Worm (Caenorhabditis elegans) whole organism, mixed stage, embryonic: ENCODE measurements around the gene C07D8.6.

Experiments
- bed-3 ChIP-seq: fragments of 200-800 bp; sonication (Bioruptor generic); optimal IDR thresholded peaks from 3 replicates; lab custom pipeline; 2018; ENCODE audit warnings: mild to moderate bottlenecking, missing genetic modification characterization, moderate library complexity, missing compliant biosample characterization
- blmp-1 ChIP-seq: fragments of 150-350 bp; optimal IDR thresholded peaks from 2 replicates; lab custom pipeline; 2014; ENCODE audit warnings: missing biosample characterization, missing genetic modification characterization
- ceh-39 ChIP-seq: fragments of 150-350 bp; optimal IDR thresholded peaks from 2 replicates; lab custom pipeline; 2014; ENCODE audit warnings: missing biosample characterization, missing genetic modification characterization
- ceh-43 ChIP-seq: fragments of 200-800 bp; sonication (Bioruptor generic); optimal IDR thresholded peaks from 2 replicates; lab custom pipeline; 2018; ENCODE audit warnings: mild to moderate bottlenecking, missing genetic modification characterization, moderate library complexity, missing compliant biosample characterization
- ceh-83 ChIP-seq: fragments of 200-800 bp; sonication (Bioruptor generic); optimal IDR thresholded peaks from 2 replicates; lab custom pipeline; 2018; ENCODE audit warnings: mild to moderate bottlenecking, missing genetic modification characterization, missing compliant biosample characterization
- ces-1 ChIP-seq: fragments of 150-350 bp; optimal IDR thresholded peaks from 2 replicates; lab custom pipeline; 2014; ENCODE audit warnings: missing biosample characterization, missing genetic modification reagents, missing genetic modification characterization
- cnd-1 ChIP-seq: fragments of 200-800 bp; sonication (Bioruptor generic); optimal IDR thresholded peaks from 2 replicates; lab custom pipeline; 2018; ENCODE audit warnings: mild to moderate bottlenecking, missing genetic modification characterization, missing compliant biosample characterization
- drap-1 ChIP-seq: fragments of 200-800 bp; sonication (Bioruptor generic); optimal IDR thresholded peaks from 3 replicates; lab custom pipeline; 2018; ENCODE audit warnings: mild to moderate bottlenecking, missing genetic modification characterization, missing compliant biosample characterization
- elt-1 ChIP-seq: sonication (generic microtip); optimal IDR thresholded peaks from 2 replicates; lab custom pipeline; 2017; ENCODE audit warnings: missing genetic modification characterization, mild to moderate bottlenecking, missing compliant biosample characterization, antibody characterized with exemption, moderate library complexity, borderline replicate concordance; ENCODE audit not compliant: insufficient read depth
- elt-3 ChIP-seq: fragments of 150-350 bp; optimal IDR thresholded peaks from 2 replicates; lab custom pipeline; 2014; ENCODE audit warnings: missing biosample characterization, missing genetic modification characterization
- flh-1 ChIP-seq: fragments of 200-800 bp; sonication (Bioruptor generic); optimal IDR thresholded peaks from 2 replicates; lab custom pipeline; 2018; ENCODE audit warnings: mild to moderate bottlenecking, missing genetic modification characterization, moderate library complexity, missing compliant biosample characterization
- ham-2 ChIP-seq: fragments of 200-800 bp; sonication (Bioruptor generic); optimal IDR thresholded peaks from 2 replicates; lab custom pipeline; 2018; ENCODE audit warnings: mild to moderate bottlenecking, missing genetic modification characterization, missing compliant biosample characterization
- hlh-1 ChIP-seq: fragments of 150-350 bp; optimal IDR thresholded peaks from 2 replicates; lab custom pipeline; 2014; ENCODE audit warnings: missing biosample characterization, missing genetic modification reagents, missing genetic modification characterization
- lin-32 ChIP-seq: fragments of 200-800 bp; sonication (Bioruptor generic); optimal IDR thresholded peaks from 2 replicates; lab custom pipeline; 2018; ENCODE audit warnings: mild to moderate bottlenecking, missing genetic modification characterization, missing compliant biosample characterization
- lsy-2 ChIP-seq: fragments of 150-350 bp; optimal IDR thresholded peaks from 2 replicates; lab custom pipeline; 2014; ENCODE audit warnings: missing biosample characterization, missing genetic modification characterization
- mab-5 ChIP-seq: fragments of 150-350 bp; optimal IDR thresholded peaks from 2 replicates; lab custom pipeline; 2014; ENCODE audit warnings: missing biosample characterization, missing genetic modification characterization
- mls-2 ChIP-seq: sonication (generic microtip); optimal IDR thresholded peaks from 2 replicates; lab custom pipeline; 2016; ENCODE audit warnings: mild to moderate bottlenecking, missing genetic modification characterization, moderate library complexity, missing compliant biosample characterization
- nhr-12 ChIP-seq: fragments of 150-350 bp; optimal IDR thresholded peaks from 2 replicates; lab custom pipeline; 2014; ENCODE audit warnings: missing biosample characterization, missing genetic modification characterization
- nhr-2 ChIP-seq: fragments of 150-350 bp; optimal IDR thresholded peaks from 2 replicates; lab custom pipeline; 2014; ENCODE audit warnings: missing biosample characterization, missing genetic modification characterization
- nhr-237 ChIP-seq: fragments of 150-350 bp; optimal IDR thresholded peaks from 2 replicates; lab custom pipeline; 2014; ENCODE audit warnings: missing biosample characterization, missing genetic modification characterization
- nhr-28 ChIP-seq: fragments of 150-350 bp; optimal IDR thresholded peaks from 2 replicates; lab custom pipeline; 2014; ENCODE audit warnings: missing biosample characterization, missing genetic modification characterization
- nhr-76 ChIP-seq: sonication (generic microtip); optimal IDR thresholded peaks from 2 replicates; lab custom pipeline; 2017; ENCODE audit warnings: missing biosample characterization, missing genetic modification characterization
- pha-4 ChIP-seq: fragments of 150-350 bp; optimal IDR thresholded peaks from 2 replicates; lab custom pipeline; 2018; ENCODE audit warnings: missing biosample characterization, missing genetic modification reagents, missing genetic modification characterization
- sem-2 ChIP-seq: fragments of 200-800 bp; sonication (Bioruptor generic); optimal IDR thresholded peaks from 2 replicates; lab custom pipeline; 2018; ENCODE audit warnings: mild to moderate bottlenecking, missing genetic modification characterization, missing compliant biosample characterization
- snpc-4 ChIP-seq: fragments of 150-350 bp; optimal IDR thresholded peaks from 2 replicates; lab custom pipeline; 2014; ENCODE audit warnings: missing biosample characterization, missing genetic modification characterization
- sptf-1 ChIP-seq: sonication (generic microtip); optimal IDR thresholded peaks from 2 replicates; lab custom pipeline; 2017; ENCODE audit warnings: mild to moderate bottlenecking, missing genetic modification characterization, moderate library complexity, missing compliant biosample characterization
- unc-120 ChIP-seq: sonication (generic microtip); optimal IDR thresholded peaks from 2 replicates; lab custom pipeline; 2017; ENCODE audit warnings: missing genetic modification characterization, missing compliant biosample characterization; ENCODE audit not compliant: poor library complexity, severe bottlenecking
- unc-39 ChIP-seq: fragments of 150-350 bp; optimal IDR thresholded peaks from 2 replicates; lab custom pipeline; 2014; ENCODE audit warnings: missing biosample characterization, missing genetic modification characterization
- unc-62 ChIP-seq: fragments of 150-350 bp; optimal IDR thresholded peaks from 2 replicates; lab custom pipeline; 2014; ENCODE audit warnings: missing biosample characterization, missing genetic modification reagents, missing genetic modification characterization
- zip-8 ChIP-seq: fragments of 150-350 bp; optimal IDR thresholded peaks from 2 replicates; lab custom pipeline; 2014; ENCODE audit warnings: missing biosample characterization, missing genetic modification characterization
- ztf-11 ChIP-seq: fragments of 150-350 bp; optimal IDR thresholded peaks from 2 replicates; lab custom pipeline; 2014; ENCODE audit warnings: missing biosample characterization, missing genetic modification characterization

Gene C07D8.6

ce11 chrX:7303115-7303514, 38.2 kb upstream of the C07D8.6 start:
- TF ChIP-seq drap-1 (GFP tag; lab: Kevin White, UChicago) (no peak), sem-2 (no peak), elt-3 (tag; lab: Kevin White, UChicago) (no peak), nhr-237 (no peak), ceh-43 (GFP tag; lab: Kevin White, UChicago) (no peak), cnd-1 (tag; lab: Kevin White, UChicago) (no peak), nhr-12 (no peak), ceh-39 (tag; lab: Kevin White, UChicago) (no peak), mab-5 (no peak), pha-4 (no peak), unc-39 (no peak), hlh-1 (tag; lab: Kevin White, UChicago) (no peak), lin-32 (GFP tag; lab: Kevin White, UChicago) (no peak), unc-62 (GFP tag; lab: Kevin White, UChicago) (no peak), flh-1 (GFP tag; lab: Kevin White, UChicago) (no peak), mls-2 (tag; lab: Kevin White, UChicago) (no peak), nhr-28 (tag; lab: Kevin White, UChicago) (no peak), bed-3 (GFP tag; lab: Kevin White, UChicago) (no peak), ces-1 (no peak), sptf-1 (tag; lab: Kevin White, UChicago) (no peak)

DNA sequence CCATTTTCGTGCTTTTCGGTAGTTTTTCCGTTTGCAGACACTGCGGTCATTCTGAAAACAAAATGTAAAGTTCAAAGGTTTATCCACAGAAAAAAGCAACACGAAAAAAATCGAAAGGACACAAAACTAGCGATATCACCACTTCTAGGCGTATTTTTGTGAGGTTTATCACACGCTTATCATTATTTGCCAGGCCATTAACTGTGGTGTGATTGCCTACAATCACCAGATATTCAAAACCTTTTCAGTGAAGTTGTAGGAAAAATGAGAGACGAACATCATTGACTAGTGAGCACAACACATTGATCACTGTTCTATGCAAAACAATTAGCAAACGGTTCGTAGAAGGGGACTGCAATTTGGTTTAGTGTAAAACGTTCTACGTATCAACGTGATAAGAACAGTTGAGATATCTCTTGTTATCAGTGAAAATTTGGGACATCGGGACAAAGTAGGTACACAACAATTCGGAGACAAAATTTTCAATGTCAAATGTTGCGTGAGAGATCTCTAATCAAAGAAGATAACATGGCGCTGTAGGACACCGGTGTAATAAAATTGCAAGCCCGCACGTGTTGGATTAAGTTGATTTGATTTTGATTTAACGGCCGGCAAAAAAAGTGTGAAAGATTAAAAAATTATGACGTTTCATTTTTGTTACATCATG, 35.7 kb upstream of the C07D8.6 start, which contains the start of gene sur-5:
Gene sur-5 (minus strand): TSS at position 51 of the 667 bp plus-strand sequence.
- TF ChIP-seq hlh-1 (tag; lab: Kevin White, UChicago) (peak; percentile 45), elt-3 (tag; lab: Kevin White, UChicago) (peak; percentile 52), blmp-1 (tag; lab: Kevin White, UChicago) (no peak), snpc-4 (no peak), elt-1 (tag; lab: Kevin White, UChicago) (peak; percentile 59)

ce11 chrX:7306434-7306833, 34.9 kb upstream of the C07D8.6 start:
- TF ChIP-seq nhr-2 (peak; percentile 31), unc-120 (peak; percentile 57), ces-1 (peak; percentile 7), pha-4 (peak; percentile 17), nhr-237 (no peak)

DNA sequence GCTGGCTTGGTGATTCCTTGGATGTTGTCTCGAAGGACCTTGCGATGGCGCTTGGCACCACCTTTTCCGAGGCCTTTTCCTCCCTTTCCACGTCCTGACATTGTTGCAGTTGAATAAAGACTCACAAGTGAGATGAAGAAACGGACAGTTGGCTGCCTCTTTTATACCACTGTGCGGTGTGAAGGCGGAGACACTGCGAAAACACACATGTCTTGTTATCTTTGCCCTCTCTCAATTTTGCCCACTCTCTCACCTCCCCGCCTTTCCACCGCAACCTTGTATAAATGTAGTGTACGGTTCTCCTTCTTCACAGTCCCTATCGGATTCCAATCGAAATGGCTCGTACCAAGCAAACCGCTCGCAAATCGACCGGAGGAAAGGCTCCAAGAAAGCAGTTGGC, 31.5 kb upstream of the C07D8.6 start, which contains the start of the genes his-38 and his-40:
Gene his-38 (minus strand): TSS at position 101 of the 400 bp plus-strand sequence.
Gene his-40 (plus strand): TSS at position 336 of the 400 bp plus-strand sequence.
- no peak for TF ChIP-seq unc-39
- no peak for TF ChIP-seq cnd-1 (tag; lab: Kevin White, UChicago)
- TF ChIP-seq mab-5: no peak
- no peak for TF ChIP-seq nhr-2
- no peak for TF ChIP-seq ceh-43 (GFP tag; lab: Kevin White, UChicago)
- no peak for TF ChIP-seq nhr-76
- no peak for TF ChIP-seq ztf-11 (tag; lab: Kevin White, UChicago)
- TF ChIP-seq mls-2 (tag; lab: Kevin White, UChicago): no peak
- TF ChIP-seq sem-2: no peak
- no peak for TF ChIP-seq nhr-12
- no peak for TF ChIP-seq pha-4
- TF ChIP-seq lsy-2: no peak
- TF ChIP-seq drap-1 (GFP tag; lab: Kevin White, UChicago): no peak
- no peak for TF ChIP-seq ham-2 (GFP tag; lab: Kevin White, UChicago)
- TF ChIP-seq ceh-83 (GFP tag; lab: Kevin White, UChicago): no peak
- no peak for TF ChIP-seq ces-1
- TF ChIP-seq bed-3 (GFP tag; lab: Kevin White, UChicago): no peak
- no peak for TF ChIP-seq ceh-39 (tag; lab: Kevin White, UChicago)

- TF ChIP-seq flh-1 (GFP tag; lab: Kevin White, UChicago): no peak
- TF ChIP-seq nhr-28 (tag; lab: Kevin White, UChicago): no peak
- no peak for TF ChIP-seq nhr-237
- no peak for TF ChIP-seq drap-1 (GFP tag; lab: Kevin White, UChicago)
- no peak for TF ChIP-seq unc-62 (GFP tag; lab: Kevin White, UChicago)
- TF ChIP-seq nhr-76: no peak
- TF ChIP-seq zip-8 (tag; lab: Kevin White, UChicago): no peak
- TF ChIP-seq hlh-1 (tag; lab: Kevin White, UChicago): no peak
- no peak for TF ChIP-seq unc-120
- TF ChIP-seq ceh-83 (GFP tag; lab: Kevin White, UChicago): no peak
Observed at ce11 chrX:7311870-7312269, 29.4 kb upstream of the C07D8.6 start.
